Fruit fly (Drosophila melanogaster): ENCODE measurements around the gene Six4.

The Six4 gene

dm6 chr3L:20784812-20785671 lies 7.5 kb downstream of the Six4 start (continued):
- TF ChIP-seq en (GFP tag; optimal IDR thresholded peaks at IDR 0.05) (no peak), Dp (GFP tag; optimal IDR thresholded peaks at IDR 0.05) (no peak), sens-2 (GFP tag; IDR thresholded peaks at IDR 0.05) (peak; percentile 35; the same call in 1 of the 2 replicates), CG1832 (GFP tag; optimal IDR thresholded peaks at IDR 0.05) (no peak), CHES-1-like (GFP tag; optimal IDR thresholded peaks at IDR 0.05) (peak; percentile 56), CG6854 (GFP tag; optimal IDR thresholded peaks at IDR 0.05) (no peak), CG33557 (GFP tag; optimal IDR thresholded peaks at IDR 0.05) (peak; percentile 41), Gug (GFP tag; IDR thresholded peaks at IDR 0.05) (0 out of 4 replicates have a peak, but pooled peaks have one; percentile 39), CG18011 (GFP tag; optimal IDR thresholded peaks at IDR 0.05) (no peak), wdn (GFP tag; IDR thresholded peaks at IDR 0.05) (peak; percentile 82), Jarid2 (GFP tag; optimal IDR thresholded peaks at IDR 0.05) (peak; percentile 85), CG10366 (GFP tag; IDR thresholded peaks at IDR 0.05) (no peak), CG12104 (GFP tag; optimal IDR thresholded peaks at IDR 0.05) (peak; percentile 41), ssp (GFP tag; IDR thresholded peaks at IDR 0.05) (no peak), pho (GFP tag; optimal IDR thresholded peaks at IDR 0.05) (peak; percentile 44), Max (GFP tag; optimal IDR thresholded peaks at IDR 0.05) (peak; percentile 44), lola (GFP tag; optimal IDR thresholded peaks at IDR 0.05) (peak in 1 of 3 experiments; percentile 57), CG12744 (GFP tag; optimal IDR thresholded peaks at IDR 0.05) (no peak), nmo (GFP tag; optimal IDR thresholded peaks at IDR 0.05) (peak; percentile 44), ranshi (GFP tag; IDR thresholded peaks at IDR 0.05) (peak; percentile 37; the same call in 1 of the 2 replicates), CG43689 (GFP tag; IDR thresholded peaks at IDR 0.05) (no peak), CG8359 (GFP tag; optimal IDR thresholded peaks at IDR 0.05; ENCODE audit: borderline replicate concordance) (no peak), CG3407 (GFP tag; optimal IDR thresholded peaks at IDR 0.05) (no peak), hkb (optimal IDR thresholded peaks at IDR 0.05) (no peak), hkb (GFP tag; IDR thresholded peaks at IDR 0.05) (peak; percentile 48; the same call in 1 of the 2 replicates), GATAe (GFP tag; conservative IDR thresholded peaks at IDR 0.05) (no peak), CG30020 (tag; optimal IDR thresholded peaks at IDR 0.05) (peak; percentile 19), CG14050 (GFP tag; IDR thresholded peaks at IDR 0.05) (no peak), CG7745 (tag; optimal IDR thresholded peaks at IDR 0.05) (no peak), Deaf1 (tag; optimal IDR thresholded peaks at IDR 0.05) (peak; percentile 35), CG17802 (tag; optimal IDR thresholded peaks at IDR 0.05) (no peak), tll (GFP tag; optimal IDR thresholded peaks at IDR 0.05) (no peak), CG9797 (GFP tag; optimal IDR thresholded peaks at IDR 0.05) (no peak), CG34376 (GFP tag; optimal IDR thresholded peaks at IDR 0.05) (peak; percentile 39), CG13123 (GFP tag; optimal IDR thresholded peaks at IDR 0.05) (no peak), Dfd (GFP tag; optimal IDR thresholded peaks at IDR 0.05) (no peak), tin (GFP tag; optimal IDR thresholded peaks at IDR 0.05) (no peak), odd (GFP tag; optimal IDR thresholded peaks at IDR 0.05) (peak; percentile 40), CG4404 (GFP tag; IDR thresholded peaks at IDR 0.05) (no peak), E2f2 (GFP tag; IDR thresholded peaks at IDR 0.05) (no peak; the same call in 1 of the 2 replicates), abd-A (tag; optimal IDR thresholded peaks at IDR 0.05) (no peak), Hr39 (optimal IDR thresholded peaks at IDR 0.05) (no peak), Xbp1 (GFP tag; optimal IDR thresholded peaks at IDR 0.05) (peak; percentile 21), pros (GFP tag; optimal IDR thresholded peaks at IDR 0.05) (peak; percentile 55), CG4707 (GFP tag; optimal IDR thresholded peaks at IDR 0.05) (no peak), trh (GFP tag; optimal IDR thresholded peaks at IDR 0.05) (no peak), CG10431 (GFP tag; optimal IDR thresholded peaks at IDR 0.05) (no peak), insv (GFP tag; optimal IDR thresholded peaks at IDR 0.05) (no peak), br (optimal IDR thresholded peaks at IDR 0.05) (no peak)

Data from whole organism, embryonic.